Fruit fly (Drosophila melanogaster) whole organism, embryonic: ENCODE data around the gene CG10165.

ENCODE experiments used
- Aef1 ChIP-seq: fragments of 200-800 bp; sonication (Bioruptor generic); IDR thresholded peaks from 3 replicates; pipeline ENCODE4 v1.3.6; 2022; ENCODE audit warnings: missing biosample characterization, missing genetic modification characterization
- Bdp1 ChIP-seq: fragments of 200-800 bp; sonication (Bioruptor generic); optimal IDR thresholded peaks from 3 replicates; lab custom pipeline; 2016; ENCODE audit warnings: missing biosample characterization, missing genetic modification characterization
- CG10267 ChIP-seq: fragments of 200-800 bp; sonication (Bioruptor generic); optimal IDR thresholded peaks from 2 replicates; lab custom pipeline; 2018; ENCODE audit warnings: missing biosample characterization, mild to moderate bottlenecking, missing genetic modification characterization, moderate library complexity
- CG10543 ChIP-seq: fragments of 200-800 bp; sonication (Bioruptor generic); optimal IDR thresholded peaks from 3 replicates; lab custom pipeline; 2017; ENCODE audit warnings: missing biosample characterization, mild to moderate bottlenecking, missing genetic modification characterization, moderate library complexity
- CG11696 ChIP-seq: fragments of 200-800 bp; sonication (Bioruptor generic); IDR thresholded peaks from 2 replicates; pipeline ENCODE4 v1.3.6; 2022; ENCODE audit warnings: missing biosample characterization, missing genetic modification characterization
- CG12236 ChIP-seq: fragments of 200-800 bp; sonication (Bioruptor generic); optimal IDR thresholded peaks from 2 replicates; lab custom pipeline; 2016; ENCODE audit warnings: missing biosample characterization, missing genetic modification characterization
- CG12659 ChIP-seq: fragments of 200-800 bp; sonication (Bioruptor generic); optimal IDR thresholded peaks from 3 replicates; lab custom pipeline; 2017; ENCODE audit warnings: mild to moderate bottlenecking, missing biosample characterization, missing genetic modification reagents, missing genetic modification characterization
- CG2116 ChIP-seq: fragments of 200-800 bp; sonication (Bioruptor generic); optimal IDR thresholded peaks from 3 replicates; lab custom pipeline; 2018; ENCODE audit warnings: missing biosample characterization, mild to moderate bottlenecking, missing genetic modification characterization
- CG32532 ChIP-seq: fragments of 200-800 bp; sonication (Bioruptor generic); IDR thresholded peaks from 2 replicates; pipeline ENCODE4 v1.3.6; 2022; ENCODE audit warnings: missing biosample characterization, missing genetic modification characterization
- CG34376 ChIP-seq: fragments of 200-800 bp; sonication (Bioruptor generic); optimal IDR thresholded peaks from 2 replicates; lab custom pipeline; 2018; ENCODE audit warnings: missing biosample characterization, mild to moderate bottlenecking, missing genetic modification characterization
- CG34422 ChIP-seq: fragments of 200-800 bp; sonication (Bioruptor generic); IDR thresholded peaks from 3 replicates; pipeline ENCODE4 v1.3.6; 2022; ENCODE audit warnings: missing biosample characterization, missing genetic modification characterization
- CG4328 ChIP-seq: fragments of 200-800 bp; sonication (Bioruptor generic); optimal IDR thresholded peaks from 3 replicates; lab custom pipeline; 2017; ENCODE audit warnings: missing biosample characterization, missing genetic modification reagents, missing genetic modification characterization
- CG5180 ChIP-seq: fragments of 200-800 bp; sonication (Bioruptor generic); optimal IDR thresholded peaks from 3 replicates; lab custom pipeline; 2017; ENCODE audit warnings: missing biosample characterization, missing genetic modification characterization, mild to moderate bottlenecking, moderate library complexity, missing genetic modification reagents
- CG6272 ChIP-seq: fragments of 200-800 bp; sonication (Bioruptor generic); IDR thresholded peaks from 2 replicates; pipeline ENCODE4 v1.3.6; 2022; ENCODE audit warnings: missing biosample characterization, missing genetic modification characterization
- CG6791 ChIP-seq: fragments of 200-800 bp; sonication (Bioruptor generic); IDR thresholded peaks from 3 replicates; pipeline ENCODE4 v1.3.6; 2022; ENCODE audit warnings: missing biosample characterization, missing genetic modification characterization; ENCODE audit not compliant: partially characterized antibody
- CG6813 ChIP-seq: fragments of 200-800 bp; sonication (Bioruptor generic); optimal IDR thresholded peaks from 2 replicates; lab custom pipeline; 2017; ENCODE audit warnings: missing biosample characterization, missing genetic modification characterization, mild to moderate bottlenecking, moderate library complexity, missing genetic modification reagents
- CG7745 ChIP-seq: fragments of 200-800 bp; sonication (Bioruptor generic); optimal IDR thresholded peaks from 2 replicates; lab custom pipeline; 2018; ENCODE audit warnings: missing biosample characterization, mild to moderate bottlenecking, missing genetic modification characterization, moderate library complexity
- CG9797 ChIP-seq: fragments of 200-800 bp; sonication (Bioruptor generic); optimal IDR thresholded peaks from 3 replicates; lab custom pipeline; 2018; ENCODE audit warnings: missing biosample characterization, mild to moderate bottlenecking, missing genetic modification characterization
- D ChIP-seq, 2 experiments: fragments of 200-800 bp in 1 of 2; fragments of >200 bp in 1 of 2; sonication (Bioruptor generic) in 1 of 2; optimal IDR thresholded peaks; 2 replicates in 1 of 2; 3 replicates in 1 of 2; lab custom pipeline; 2017; ENCODE audit warnings: mild to moderate bottlenecking in 1 of 2, missing biosample characterization in 1 of 2, missing genetic modification characterization in 1 of 2, missing genetic modification reagents in 1 of 2
- Dbx ChIP-seq: fragments of 200-800 bp; sonication (Bioruptor generic); IDR thresholded peaks from 3 replicates; pipeline ENCODE4 v1.3.6; 2022; ENCODE audit warnings: missing biosample characterization, missing genetic modification characterization
- Deaf1 ChIP-seq: fragments of 200-800 bp; optimal IDR thresholded peaks from 3 replicates; lab custom pipeline; 2019; ENCODE audit warnings: missing biosample characterization, mild to moderate bottlenecking, missing genetic modification characterization, moderate library complexity
- Hand ChIP-seq: fragments of 200-800 bp; sonication (Bioruptor generic); optimal IDR thresholded peaks from 2 replicates; lab custom pipeline; 2017; ENCODE audit warnings: mild to moderate bottlenecking, missing biosample characterization, missing genetic modification reagents, missing genetic modification characterization
- Jarid2 ChIP-seq: fragments of 200-800 bp; sonication (Bioruptor generic); optimal IDR thresholded peaks from 3 replicates; lab custom pipeline; 2017; ENCODE audit warnings: mild to moderate bottlenecking, missing biosample characterization, missing genetic modification reagents, missing genetic modification characterization
- NC2β ChIP-seq: fragments of 200-800 bp; sonication (Bioruptor generic); optimal IDR thresholded peaks from 2 replicates; lab custom pipeline; 2016; ENCODE audit warnings: missing biosample characterization, missing genetic modification characterization
- PHDP ChIP-seq: fragments of 200-800 bp; sonication (Bioruptor generic); optimal IDR thresholded peaks from 3 replicates; lab custom pipeline; 2018; ENCODE audit warnings: missing biosample characterization, mild to moderate bottlenecking, missing genetic modification characterization, moderate library complexity
- Pdp1 ChIP-seq, 2 experiments: fragments of 200-800 bp; sonication (Bioruptor generic); optimal IDR thresholded peaks; 3 replicates each; lab custom pipeline; 2016; ENCODE audit warnings: missing biosample characterization in 2 of 2, missing genetic modification characterization in 2 of 2, mild to moderate bottlenecking in 1 of 2, moderate library complexity in 1 of 2
- Side ChIP-seq: fragments of 200-800 bp; sonication (Bioruptor generic); optimal IDR thresholded peaks from 2 replicates; lab custom pipeline; 2016; ENCODE audit warnings: missing biosample characterization, missing genetic modification characterization
- Six4 ChIP-seq: fragments of 200-800 bp; sonication (Bioruptor generic); optimal IDR thresholded peaks from 2 replicates; lab custom pipeline; 2016; ENCODE audit warnings: missing biosample characterization, missing genetic modification characterization
- Sox102F ChIP-seq: fragments of 200-800 bp; sonication (Bioruptor generic); optimal IDR thresholded peaks from 2 replicates; lab custom pipeline; 2018; ENCODE audit warnings: missing biosample characterization, mild to moderate bottlenecking, missing genetic modification characterization, moderate library complexity
- ase ChIP-seq: fragments of 200-800 bp; sonication (Bioruptor generic); IDR thresholded peaks from 3 replicates; pipeline ENCODE4 v1.3.6; 2022; ENCODE audit warnings: missing biosample characterization, missing genetic modification characterization
- az2 ChIP-seq: fragments of 200-800 bp; sonication (Bioruptor generic); optimal IDR thresholded peaks from 3 replicates; lab custom pipeline; 2016; ENCODE audit warnings: missing biosample characterization, missing genetic modification characterization
- caup ChIP-seq: fragments of 200-800 bp; sonication (Bioruptor generic); optimal IDR thresholded peaks from 3 replicates; lab custom pipeline; 2017; ENCODE audit warnings: missing biosample characterization, mild to moderate bottlenecking, missing genetic modification characterization, moderate library complexity; ENCODE audit not compliant: severe bottlenecking
- ci ChIP-seq: fragments of 200-800 bp; sonication (Bioruptor generic); IDR thresholded peaks from 3 replicates; pipeline ENCODE4 v1.3.6; 2022; ENCODE audit warnings: missing biosample characterization, missing genetic modification characterization
- dysf ChIP-seq: fragments of 200-800 bp; sonication (Bioruptor generic); IDR thresholded peaks from 3 replicates; pipeline ENCODE4 v1.3.6; 2022; ENCODE audit warnings: missing biosample characterization, missing genetic modification characterization
- gem ChIP-seq: fragments of 200-800 bp; sonication (Bioruptor generic); optimal IDR thresholded peaks from 2 replicates; lab custom pipeline; 2019; ENCODE audit warnings: missing biosample characterization, mild to moderate bottlenecking, missing genetic modification characterization, moderate library complexity
- kah ChIP-seq: fragments of 200-800 bp; sonication (Bioruptor generic); optimal IDR thresholded peaks from 2 replicates; lab custom pipeline; 2018; ENCODE audit warnings: missing biosample characterization, mild to moderate bottlenecking, missing genetic modification characterization
- lmd ChIP-seq: fragments of 200-800 bp; sonication (Bioruptor generic); IDR thresholded peaks from 2 replicates; pipeline ENCODE4 v1.3.6; 2022; ENCODE audit warnings: missing biosample characterization, missing genetic modification characterization
- luna ChIP-seq: fragments of 200-800 bp; sonication (Bioruptor generic); optimal IDR thresholded peaks from 2 replicates; lab custom pipeline; 2016; ENCODE audit warnings: missing biosample characterization, missing genetic modification characterization
- nom ChIP-seq: fragments of 200-800 bp; sonication (Bioruptor generic); optimal IDR thresholded peaks from 2 replicates; lab custom pipeline; 2017; ENCODE audit warnings: missing biosample characterization, missing genetic modification characterization, mild to moderate bottlenecking, moderate library complexity, missing genetic modification reagents
- oc ChIP-seq: fragments of 200-800 bp; sonication (Bioruptor generic); optimal IDR thresholded peaks from 2 replicates; lab custom pipeline; 2018; ENCODE audit warnings: missing biosample characterization, mild to moderate bottlenecking, missing genetic modification characterization, moderate library complexity
- rib ChIP-seq: fragments of 200-800 bp; sonication (Bioruptor generic); IDR thresholded peaks from 2 replicates; pipeline ENCODE4 v1.3.6; 2022; ENCODE audit warnings: missing biosample characterization, missing genetic modification characterization
- sd ChIP-seq: fragments of 200-800 bp; sonication (Bioruptor generic); optimal IDR thresholded peaks from 3 replicates; lab custom pipeline; 2018; ENCODE audit warnings: missing biosample characterization, mild to moderate bottlenecking, missing genetic modification characterization, moderate library complexity
- sqz ChIP-seq: fragments of 200-800 bp; sonication (Bioruptor generic); optimal IDR thresholded peaks from 3 replicates; lab custom pipeline; 2018; ENCODE audit warnings: missing biosample characterization, mild to moderate bottlenecking, missing genetic modification characterization
- sug ChIP-seq: fragments of 200-800 bp; optimal IDR thresholded peaks from 2 replicates; lab custom pipeline; 2019; ENCODE audit warnings: missing biosample characterization, mild to moderate bottlenecking, missing genetic modification characterization, moderate library complexity
- tin ChIP-seq: fragments of 200-800 bp; sonication (Bioruptor generic); optimal IDR thresholded peaks from 3 replicates; lab custom pipeline; 2016; ENCODE audit warnings: missing biosample characterization, missing genetic modification characterization
- vvl ChIP-seq: fragments of 200-800 bp; sonication (Bioruptor generic); IDR thresholded peaks from 2 replicates; pipeline ENCODE4 v1.3.6; 2022; ENCODE audit warnings: missing biosample characterization, missing genetic modification characterization
- wdn ChIP-seq: fragments of 200-800 bp; sonication (Bioruptor generic); IDR thresholded peaks from 2 replicates; pipeline ENCODE4 v1.3.6; 2022; ENCODE audit warnings: missing biosample characterization, missing genetic modification characterization
- wek ChIP-seq: fragments of 200-800 bp; sonication (Bioruptor generic); optimal IDR thresholded peaks from 3 replicates; lab custom pipeline; 2018; ENCODE audit warnings: missing biosample characterization, mild to moderate bottlenecking, missing genetic modification characterization, moderate library complexity
- yki ChIP-seq: fragments of >200 bp; optimal IDR thresholded peaks from 3 replicates; lab custom pipeline; 2018
- zen2 ChIP-seq: fragments of 200-800 bp; sonication (Bioruptor generic); IDR thresholded peaks from 3 replicates; pipeline ENCODE4 v1.3.6; 2022; ENCODE audit warnings: missing biosample characterization, missing genetic modification characterization; ENCODE audit not compliant: partially characterized antibody

CG10165 gene

DNA sequence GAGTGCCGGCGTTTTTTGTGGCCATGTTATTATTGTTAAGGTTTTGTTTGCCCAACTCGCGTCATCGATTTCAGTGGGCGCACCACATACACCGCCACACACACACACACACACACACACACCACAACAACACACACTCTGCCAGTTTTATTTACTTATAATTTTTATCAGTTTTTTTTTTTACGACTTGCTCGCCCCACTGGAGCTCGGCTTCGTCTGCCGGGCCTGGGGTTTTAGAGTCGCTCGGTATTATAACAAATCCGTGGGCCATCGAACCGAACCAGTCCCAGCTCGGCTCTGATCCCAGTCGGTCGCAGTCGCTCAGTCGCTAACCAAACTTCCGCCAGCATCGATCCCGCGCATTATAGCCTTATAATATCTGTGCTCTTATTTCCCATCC is 19.3 kb upstream of the CG10165 start (continued):
- TF ChIP-seq vvl (peak; percentile 69; the same call in 1 of the 2 replicates), Pdp1 (GFP tag; optimal IDR thresholded peaks at IDR 0.05; lab: Kevin White, UChicago) (peak in 1 of 2 experiments; percentile 13), CG6813 (no peak), CG11696 (GFP tag; lab: Robert Waterston, UW) (no peak), CG9797 (no peak), D (optimal IDR thresholded peaks at IDR 0.05; lab: Kevin White, UChicago) (no peak), D (GFP tag; optimal IDR thresholded peaks at IDR 0.05; lab: Kevin White, UChicago) (no peak), CG5180 (peak; percentile 92), CG4328 (GFP tag; lab: Kevin White, UChicago) (no peak), sqz (GFP tag; lab: Kevin White, UChicago) (peak; percentile 93), ci (GFP tag; lab: Robert Waterston, UW) (0 out of 3 replicates have a peak, but pooled peaks have one; percentile 24), ase (GFP tag; lab: Robert Waterston, UW) (no peak), Side (GFP tag; lab: Kevin White, UChicago) (peak; percentile 31), Bdp1 (no peak), rib (0 out of 2 replicates have a peak, but pooled peaks have one; percentile 18), CG12659 (GFP tag; lab: Kevin White, UChicago) (no peak), kah (GFP tag; lab: Kevin White, UChicago) (no peak), gem (tag; lab: Kevin White, UChicago) (no peak), Jarid2 (GFP tag; lab: Kevin White, UChicago) (peak; percentile 81), Hand (GFP tag; lab: Kevin White, UChicago) (no peak), CG34422 (GFP tag; lab: Robert Waterston, UW) (peak; percentile 44; the same call in 1 of the 3 replicates), PHDP (tag; lab: Kevin White, UChicago) (no peak), tin (GFP tag; lab: Kevin White, UChicago) (no peak), Dbx (GFP tag; lab: Robert Waterston, UW) (peak; percentile 46; the same call in 1 of the 3 replicates), CG7745 (peak; percentile 27), caup (peak; percentile 47), CG10543 (peak; percentile 88), CG34376 (GFP tag; lab: Kevin White, UChicago) (peak; percentile 92), Deaf1 (peak; percentile 95), luna (no peak), sd (tag; lab: Kevin White, UChicago) (no peak), zen2 (peak; percentile 19; the same call in 1 of the 3 replicates), wdn (GFP tag; lab: Robert Waterston, UW) (no peak), Sox102F (no peak), dysf (GFP tag; lab: Robert Waterston, UW) (0 out of 3 replicates have a peak, but pooled peaks have one; percentile 23), nom (GFP tag; lab: Kevin White, UChicago) (peak; percentile 78), CG10267 (tag; lab: Kevin White, UChicago) (no peak), CG6272 (GFP tag; lab: Robert Waterston, UW) (no peak), yki (lab: Kevin White, UChicago) (no peak), oc (tag; lab: Kevin White, UChicago) (peak; percentile 62), wek (no peak), lmd (no peak), az2 (GFP tag; lab: Kevin White, UChicago) (no peak), CG32532 (no peak), CG2116 (GFP tag; lab: Kevin White, UChicago) (peak; percentile 5), CG6791 (GFP tag; lab: Robert Waterston, UW) (no peak), NC2β (GFP tag; lab: Kevin White, UChicago) (no peak), Aef1 (GFP tag; lab: Robert Waterston, UW) (no peak), sug (tag; lab: Kevin White, UChicago) (peak; percentile 72), Six4 (GFP tag; lab: Kevin White, UChicago) (no peak), CG12236 (GFP tag; lab: Kevin White, UChicago) (no peak)
